Worm (Caenorhabditis elegans) whole organism, late embryonic: ENCODE measurements around the gene F53F8.5.
A peak's percentile ranks its signal among the peaks of the same experiment; 100 is the strongest.

Source experiments
- C08G9.2 ChIP-seq: sonication (generic microtip); optimal IDR thresholded peaks from 2 replicates; lab custom pipeline; 2016; ENCODE audit warnings: mild to moderate bottlenecking, missing genetic modification characterization, moderate library complexity, missing compliant biosample characterization
- K09A11.1 ChIP-seq: sonication (generic microtip); optimal IDR thresholded peaks from 2 replicates; lab custom pipeline; 2017; ENCODE audit warnings: antibody characterized with exemption, mild to moderate bottlenecking, missing genetic modification characterization, missing compliant biosample characterization; ENCODE audit not compliant: insufficient read depth
- T23F11.4 ChIP-seq: fragments of 200-800 bp; sonication (Bioruptor generic); optimal IDR thresholded peaks from 2 replicates; lab custom pipeline; 2018; ENCODE audit warnings: mild to moderate bottlenecking, missing genetic modification characterization, missing compliant biosample characterization
- Y22D7AL.16 ChIP-seq: sonication (generic microtip); optimal IDR thresholded peaks from 2 replicates; lab custom pipeline; 2016; ENCODE audit warnings: missing genetic modification characterization, missing compliant biosample characterization
- ahr-1 ChIP-seq: sonication (generic microtip); optimal IDR thresholded peaks from 2 replicates; lab custom pipeline; 2016; ENCODE audit warnings: missing genetic modification characterization, missing compliant biosample characterization
- ama-1 ChIP-seq: fragments of 150-350 bp; optimal IDR thresholded peaks from 2 replicates; lab custom pipeline; 2014
- ceh-14 ChIP-seq: sonication (generic microtip); optimal IDR thresholded peaks from 2 replicates; lab custom pipeline; 2016; ENCODE audit warnings: missing genotype, missing genetic modification characterization, missing compliant biosample characterization
- ceh-19 ChIP-seq: fragments of 200-800 bp; sonication (Bioruptor generic); optimal IDR thresholded peaks from 2 replicates; lab custom pipeline; 2018; ENCODE audit warnings: mild to moderate bottlenecking, missing genetic modification characterization, missing compliant biosample characterization
- ceh-34 ChIP-seq: sonication (generic microtip); optimal IDR thresholded peaks from 2 replicates; lab custom pipeline; 2016; ENCODE audit warnings: mild to moderate bottlenecking, missing genetic modification characterization, missing compliant biosample characterization
- ceh-45 ChIP-seq: fragments of 200-800 bp; sonication (Bioruptor generic); IDR thresholded peaks from 2 replicates; pipeline ENCODE4 v1.3.6; 2022; ENCODE audit warnings: missing genetic modification reagents, missing genetic modification characterization, missing compliant biosample characterization
- ceh-48 ChIP-seq: sonication (generic microtip); optimal IDR thresholded peaks from 2 replicates; lab custom pipeline; 2016; ENCODE audit warnings: missing genetic modification characterization, inconsistent platforms, missing compliant biosample characterization
- ceh-6 ChIP-seq: fragments of 200-800 bp; sonication (Bioruptor generic); optimal IDR thresholded peaks from 2 replicates; lab custom pipeline; 2018; ENCODE audit warnings: mild to moderate bottlenecking, missing genetic modification characterization, missing compliant biosample characterization
- ceh-9 ChIP-seq: sonication (generic microtip); optimal IDR thresholded peaks from 2 replicates; lab custom pipeline; 2016; ENCODE audit warnings: mild to moderate bottlenecking, missing genetic modification characterization, inconsistent platforms, missing compliant biosample characterization
- che-1 ChIP-seq: sonication (generic microtip); optimal IDR thresholded peaks from 2 replicates; lab custom pipeline; 2016; ENCODE audit warnings: mild to moderate bottlenecking, missing genetic modification characterization, missing compliant biosample characterization
- elt-2 ChIP-seq: sonication (generic microtip); optimal IDR thresholded peaks from 2 replicates; lab custom pipeline; 2016; ENCODE audit warnings: missing genetic modification reagents, missing genetic modification characterization, missing compliant biosample characterization
- elt-4 ChIP-seq: sonication (generic microtip); optimal IDR thresholded peaks from 2 replicates; lab custom pipeline; 2016; ENCODE audit warnings: missing genetic modification characterization, missing compliant biosample characterization
- ets-4 ChIP-seq: sonication (generic microtip); optimal IDR thresholded peaks from 2 replicates; lab custom pipeline; 2016; ENCODE audit warnings: missing genetic modification characterization, missing compliant biosample characterization
- fax-1 ChIP-seq: sonication (generic microtip); optimal IDR thresholded peaks from 2 replicates; lab custom pipeline; 2016; ENCODE audit warnings: missing genotype, missing genetic modification characterization, missing compliant biosample characterization
- hlh-13 ChIP-seq: fragments of 200-800 bp; sonication (Bioruptor generic); optimal IDR thresholded peaks from 2 replicates; lab custom pipeline; 2018; ENCODE audit warnings: mild to moderate bottlenecking, missing genetic modification characterization, missing compliant biosample characterization
- hlh-15 ChIP-seq: sonication (generic microtip); optimal IDR thresholded peaks from 2 replicates; lab custom pipeline; 2016; ENCODE audit warnings: missing genetic modification characterization, missing compliant biosample characterization
- hlh-30 ChIP-seq: sonication (generic microtip); optimal IDR thresholded peaks from 2 replicates; lab custom pipeline; 2017; ENCODE audit warnings: antibody characterized with exemption, missing genetic modification characterization, missing compliant biosample characterization; ENCODE audit not compliant: insufficient read depth
- hlh-8 ChIP-seq: sonication (generic microtip); optimal IDR thresholded peaks from 2 replicates; lab custom pipeline; 2016; ENCODE audit warnings: missing genotype, missing genetic modification characterization, missing compliant biosample characterization
- madf-2 ChIP-seq: sonication (generic microtip); optimal IDR thresholded peaks from 2 replicates; lab custom pipeline; 2017; ENCODE audit warnings: missing genetic modification characterization, missing compliant biosample characterization
- mec-3 ChIP-seq: sonication (generic microtip); optimal IDR thresholded peaks from 2 replicates; lab custom pipeline; 2016; ENCODE audit warnings: borderline replicate concordance, missing genetic modification characterization, missing compliant biosample characterization
- nhr-11 ChIP-seq: fragments of 150-350 bp; optimal IDR thresholded peaks from 2 replicates; lab custom pipeline; 2014; ENCODE audit warnings: missing biosample characterization, missing genetic modification characterization
- nhr-232 ChIP-seq: sonication (generic microtip); optimal IDR thresholded peaks from 2 replicates; lab custom pipeline; 2016; ENCODE audit warnings: missing genetic modification characterization, missing compliant biosample characterization
- npax-4 ChIP-seq: sonication (generic microtip); optimal IDR thresholded peaks from 2 replicates; lab custom pipeline; 2016; ENCODE audit warnings: missing genetic modification characterization, missing compliant biosample characterization
- pag-3 ChIP-seq: sonication (generic microtip); optimal IDR thresholded peaks from 2 replicates; lab custom pipeline; 2016; ENCODE audit warnings: missing compliant biosample characterization, missing genetic modification characterization, borderline replicate concordance
- pros-1 ChIP-seq: fragments of 150-350 bp; optimal IDR thresholded peaks from 2 replicates; lab custom pipeline; 2014; ENCODE audit warnings: missing biosample characterization, missing genetic modification reagents, missing genetic modification characterization
- ref-2 ChIP-seq: sonication (generic microtip); optimal IDR thresholded peaks from 2 replicates; lab custom pipeline; 2016; ENCODE audit warnings: missing genetic modification characterization, missing compliant biosample characterization
- rnt-1 ChIP-seq: sonication (generic microtip); optimal IDR thresholded peaks from 2 replicates; lab custom pipeline; 2016; ENCODE audit warnings: missing genetic modification characterization, missing compliant biosample characterization
- sox-4 ChIP-seq: sonication (generic microtip); optimal IDR thresholded peaks from 2 replicates; lab custom pipeline; 2017; ENCODE audit warnings: mild to moderate bottlenecking, missing genetic modification characterization, inconsistent platforms, missing compliant biosample characterization
- syd-9 ChIP-seq: sonication (generic microtip); optimal IDR thresholded peaks from 2 replicates; lab custom pipeline; 2016; ENCODE audit warnings: mild to moderate bottlenecking, missing genetic modification characterization, moderate library complexity, missing compliant biosample characterization
- tbx-2 ChIP-seq: sonication (generic microtip); optimal IDR thresholded peaks from 2 replicates; lab custom pipeline; 2016; ENCODE audit warnings: missing genetic modification characterization, missing compliant biosample characterization
- ttx-3 ChIP-seq: sonication (generic microtip); optimal IDR thresholded peaks from 2 replicates; lab custom pipeline; 2016; ENCODE audit warnings: missing genetic modification reagents, missing genetic modification characterization, missing compliant biosample characterization
- unc-3 ChIP-seq, 2 experiments: fragments of 200-800 bp in 1 of 2; sonication (Bioruptor generic) in 1 of 2; sonication (generic microtip) in 1 of 2; conservative IDR thresholded peaks in 1 of 2; optimal IDR thresholded peaks in 1 of 2; 2 replicates each; pipeline versions ENCODE4 v1.3.6 to Lab custom; 2016 to 2022; ENCODE audit warnings: missing compliant biosample characterization in 2 of 2, missing genetic modification characterization in 2 of 2, missing genetic modification reagents in 1 of 2
- zip-5 ChIP-seq: sonication (generic microtip); optimal IDR thresholded peaks from 2 replicates; lab custom pipeline; 2016; ENCODE audit warnings: missing genetic modification characterization, missing compliant biosample characterization
- ztf-16 ChIP-seq: sonication (generic microtip); optimal IDR thresholded peaks from 2 replicates; lab custom pipeline; 2017; ENCODE audit warnings: missing genetic modification characterization, missing compliant biosample characterization

F53F8.5 gene

DNA sequence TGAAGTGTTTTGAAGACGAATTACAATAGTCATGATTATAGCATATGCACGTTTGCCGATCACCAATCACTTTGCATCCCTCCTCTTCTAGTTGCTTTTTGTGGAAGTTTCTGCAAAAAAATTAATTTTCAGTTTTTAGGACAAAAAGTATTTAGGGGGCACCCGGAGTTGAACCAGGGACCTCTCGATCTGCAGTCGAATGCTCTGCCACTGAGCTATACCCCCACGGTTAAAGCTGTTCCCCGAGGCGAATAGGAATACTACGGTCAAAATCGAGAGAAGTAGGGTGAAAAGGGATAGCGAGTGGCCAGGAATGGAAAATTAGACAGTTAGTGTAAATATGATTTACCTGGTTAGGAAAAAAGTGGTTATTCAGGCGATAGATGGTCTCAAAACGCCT lies 9.9 kb downstream of the F53F8.5 start (continued):
- peak; percentile 23 for TF ChIP-seq syd-9 (tag; lab: Kevin White, UChicago)
- TF ChIP-seq elt-4 (tag; lab: Kevin White, UChicago): no peak
- TF ChIP-seq che-1: peak; percentile 65
- TF ChIP-seq elt-2: peak; percentile 65
- no peak for TF ChIP-seq ama-1 (lab: Kevin White, UChicago)
- peak; percentile 3 for TF ChIP-seq zip-5 (tag; lab: Kevin White, UChicago)
- peak; percentile 28 for TF ChIP-seq C08G9.2 (tag; lab: Kevin White, UChicago)
- TF ChIP-seq pag-3: no peak
- TF ChIP-seq ets-4 (tag; lab: Kevin White, UChicago): no peak
- no peak for TF ChIP-seq unc-3 (GFP tag; conservative IDR thresholded peaks at IDR 0.05; lab: Robert Waterston, UW)
- no peak for TF ChIP-seq unc-3 (tag; optimal IDR thresholded peaks at IDR 0.05; lab: Kevin White, UChicago)
- no peak for TF ChIP-seq hlh-30 (tag; lab: Kevin White, UChicago)
- TF ChIP-seq fax-1 (tag; lab: Kevin White, UChicago): peak; percentile 37
- TF ChIP-seq npax-4 (tag; lab: Kevin White, UChicago): peak; percentile 9
- peak; percentile 39 for TF ChIP-seq mec-3
- no peak for TF ChIP-seq T23F11.4
- TF ChIP-seq nhr-232 (tag; lab: Kevin White, UChicago): peak; percentile 28
- TF ChIP-seq ref-2 (tag; lab: Kevin White, UChicago): peak; percentile 42
- TF ChIP-seq ceh-19 (GFP tag; lab: Kevin White, UChicago): peak; percentile 59
- TF ChIP-seq ceh-45 (GFP tag; lab: Robert Waterston, UW): 0 out of 2 replicates have a peak, but pooled peaks have one; percentile 46
- TF ChIP-seq ztf-16: no peak

DNA sequence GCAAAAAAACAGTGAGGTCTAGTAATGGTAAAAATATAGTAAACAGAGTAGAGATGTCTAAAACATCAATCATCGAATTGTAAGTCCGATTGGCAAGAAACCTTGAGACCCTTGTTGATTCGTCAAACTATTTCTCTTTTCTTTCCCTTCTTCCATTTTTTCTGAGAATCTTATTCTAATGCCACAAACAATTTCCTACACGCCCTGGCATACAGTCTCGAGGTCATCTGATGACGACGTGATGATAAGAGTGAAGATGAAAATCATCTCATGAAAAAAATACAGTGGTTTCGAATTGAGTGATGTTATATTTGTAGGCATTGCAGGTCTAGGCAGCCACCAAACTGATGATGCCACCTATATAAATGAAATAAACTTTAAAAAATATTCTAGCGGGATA lies 10.9 kb downstream of the F53F8.5 start:
- no peak for TF ChIP-seq nhr-11 (tag; lab: Kevin White, UChicago)
- TF ChIP-seq ceh-14 (tag; lab: Kevin White, UChicago): no peak
- TF ChIP-seq ref-2 (tag; lab: Kevin White, UChicago): no peak

- TF ChIP-seq hlh-8 (tag; lab: Kevin White, UChicago): no peak
- TF ChIP-seq hlh-13 (GFP tag; lab: Kevin White, UChicago): no peak
- no peak for TF ChIP-seq madf-2
- TF ChIP-seq ceh-6: no peak
- TF ChIP-seq ttx-3 (tag; lab: Kevin White, UChicago): no peak
- TF ChIP-seq rnt-1 (tag; lab: Kevin White, UChicago): no peak
- TF ChIP-seq ahr-1 (tag; lab: Kevin White, UChicago): no peak
- no peak for TF ChIP-seq ceh-34 (tag; lab: Kevin White, UChicago)
- TF ChIP-seq ama-1 (lab: Kevin White, UChicago): no peak
- no peak for TF ChIP-seq Y22D7AL.16 (tag; lab: Kevin White, UChicago)
- TF ChIP-seq ceh-45 (GFP tag; lab: Robert Waterston, UW): no peak
- TF ChIP-seq pros-1 (tag; lab: Kevin White, UChicago): no peak
- TF ChIP-seq K09A11.1 (tag; lab: Kevin White, UChicago): no peak
- TF ChIP-seq ztf-16: no peak
- TF ChIP-seq hlh-15 (tag; lab: Kevin White, UChicago): no peak
Measured at ce11 chrV:20691585-20691984, 12.3 kb downstream of the F53F8.5 start, which contains the start of gene F53F8.4. Gene F53F8.4, minus strand, starts transcription at chrV:20691685.

ce11 chrV:20689481-20690039 lies 14.3 kb downstream of the F53F8.5 start, which contains the start of gene F53F8.3:
Gene F53F8.3, minus strand, starts transcription at chrV:20689531.
- TF ChIP-seq madf-2: no peak
- TF ChIP-seq, all 69 proteins: peak for 0

DNA sequence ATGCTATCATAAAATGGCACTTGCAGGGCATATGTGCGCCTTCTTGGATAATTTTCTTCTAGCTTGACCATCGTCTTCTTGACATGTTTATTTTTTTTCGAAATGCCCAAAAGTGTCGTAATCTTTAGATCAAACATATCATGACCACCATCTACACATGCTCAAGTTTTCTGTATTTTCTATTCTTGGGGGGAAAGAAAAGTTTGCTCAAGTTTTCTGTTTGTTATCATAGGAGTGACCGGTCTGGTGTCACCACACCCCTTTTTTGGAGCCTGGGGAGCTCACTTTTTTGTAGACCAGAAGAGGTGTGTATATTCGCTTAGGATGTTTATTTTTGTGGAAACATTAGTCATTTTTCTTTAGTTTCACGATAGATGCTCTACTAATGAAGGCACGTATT lies 18.5 kb downstream of the F53F8.5 start, which contains the start of gene klf-2:
Gene klf-2 (plus strand): TSS at position 301 of the 400 bp plus-strand sequence.
- TF ChIP-seq ceh-9 (no peak), sox-4 (tag; lab: Kevin White, UChicago) (no peak), pag-3 (no peak), hlh-13 (GFP tag; lab: Kevin White, UChicago) (no peak), elt-4 (tag; lab: Kevin White, UChicago) (no peak), ceh-48 (tag; lab: Kevin White, UChicago) (no peak), ama-1 (lab: Kevin White, UChicago) (no peak), nhr-11 (tag; lab: Kevin White, UChicago) (no peak), tbx-2 (tag; lab: Kevin White, UChicago) (no peak)
